Fruit fly (Drosophila melanogaster) whole organism, prepupa: ENCODE data around the gene CG12692.

Experiments used
- Blimp-1 ChIP-seq: fragments of 200-800 bp; sonication (Bioruptor generic); optimal IDR thresholded peaks from 3 replicates; lab custom pipeline; 2017; ENCODE audit warnings: missing biosample characterization, missing genetic modification characterization, mild to moderate bottlenecking, moderate library complexity, missing genetic modification reagents
- CG10631 ChIP-seq: fragments of 200-800 bp; sonication (Bioruptor generic); optimal IDR thresholded peaks from 2 replicates; lab custom pipeline; 2016; ENCODE audit warnings: missing biosample characterization, missing genetic modification characterization
- CG10669 ChIP-seq: fragments of 200-800 bp; sonication (Bioruptor generic); optimal IDR thresholded peaks from 3 replicates; lab custom pipeline; 2018; ENCODE audit warnings: missing biosample characterization, mild to moderate bottlenecking, missing genetic modification characterization, moderate library complexity
- CG11294 ChIP-seq: fragments of 200-800 bp; sonication (Bioruptor generic); IDR thresholded peaks from 2 replicates; pipeline ENCODE4 v1.3.6; 2022; ENCODE audit warnings: missing biosample characterization, missing genetic modification characterization
- CG11762 ChIP-seq: fragments of 200-800 bp; sonication (Bioruptor generic); optimal IDR thresholded peaks from 3 replicates; lab custom pipeline; 2016; ENCODE audit warnings: missing biosample characterization, missing genetic modification characterization; ENCODE audit not compliant: insufficient read depth
- CG11902 ChIP-seq: fragments of 200-800 bp; sonication (Bioruptor generic); optimal IDR thresholded peaks from 3 replicates; lab custom pipeline; 2016; ENCODE audit warnings: missing biosample characterization, missing genetic modification characterization
- CG15336 ChIP-seq: fragments of 200-800 bp; sonication (Bioruptor generic); IDR thresholded peaks from 2 replicates; pipeline ENCODE4 v1.3.6; 2022; ENCODE audit warnings: missing biosample characterization, missing genetic modification characterization
- CG1621 ChIP-seq: fragments of 200-800 bp; sonication (Bioruptor generic); optimal IDR thresholded peaks from 3 replicates; lab custom pipeline; 2018; ENCODE audit warnings: missing biosample characterization, mild to moderate bottlenecking, missing genetic modification characterization
- CG3032 ChIP-seq: fragments of 200-800 bp; optimal IDR thresholded peaks from 2 replicates; lab custom pipeline; 2019; ENCODE audit warnings: missing biosample characterization, mild to moderate bottlenecking, missing genetic modification characterization, moderate library complexity
- CG31627 ChIP-seq: fragments of 200-800 bp; sonication (Bioruptor generic); optimal IDR thresholded peaks from 3 replicates; lab custom pipeline; 2016; ENCODE audit warnings: missing biosample characterization, missing genetic modification characterization
- CG32006 ChIP-seq: fragments of 200-800 bp; sonication (Bioruptor generic); optimal IDR thresholded peaks from 3 replicates; lab custom pipeline; 2017; ENCODE audit warnings: missing biosample characterization, mild to moderate bottlenecking, missing genetic modification characterization
- CG34406 ChIP-seq: fragments of 200-800 bp; sonication (Bioruptor generic); optimal IDR thresholded peaks from 3 replicates; lab custom pipeline; 2016; ENCODE audit warnings: missing biosample characterization, missing genetic modification characterization
- CG3919 ChIP-seq: fragments of 200-800 bp; sonication (Bioruptor generic); optimal IDR thresholded peaks from 3 replicates; lab custom pipeline; 2016; ENCODE audit warnings: missing biosample characterization, missing genetic modification characterization
- CG4318 ChIP-seq: fragments of 200-800 bp; sonication (Bioruptor generic); optimal IDR thresholded peaks from 3 replicates; lab custom pipeline; 2017; ENCODE audit warnings: missing biosample characterization, mild to moderate bottlenecking, missing genetic modification characterization
- CG6163 ChIP-seq: fragments of 200-800 bp; sonication (Bioruptor generic); IDR thresholded peaks from 3 replicates; pipeline ENCODE4 v1.3.6; 2022; ENCODE audit warnings: missing biosample characterization, missing genetic modification characterization
- CG6792 ChIP-seq: fragments of 200-800 bp; sonication (Bioruptor generic); optimal IDR thresholded peaks from 3 replicates; lab custom pipeline; 2016; ENCODE audit warnings: missing biosample characterization, missing genetic modification characterization
- CG6808 ChIP-seq: fragments of 200-800 bp; sonication (Bioruptor generic); optimal IDR thresholded peaks from 3 replicates; lab custom pipeline; 2017; ENCODE audit warnings: missing biosample characterization, missing genetic modification characterization, mild to moderate bottlenecking, moderate library complexity, missing genetic modification reagents
- CG6854 ChIP-seq: fragments of 200-800 bp; sonication (Bioruptor generic); optimal IDR thresholded peaks from 2 replicates; lab custom pipeline; 2017; ENCODE audit warnings: missing biosample characterization, mild to moderate bottlenecking, missing genetic modification characterization
- CG8119 ChIP-seq: fragments of 200-800 bp; sonication (Bioruptor generic); IDR thresholded peaks from 3 replicates; pipeline ENCODE4 v1.3.6; 2022; ENCODE audit warnings: missing biosample characterization, missing genetic modification characterization
- CG8319 ChIP-seq: fragments of 200-800 bp; sonication (Bioruptor generic); optimal IDR thresholded peaks from 3 replicates; lab custom pipeline; 2016; ENCODE audit warnings: missing biosample characterization, missing genetic modification characterization
- Eip78C ChIP-seq: fragments of 200-800 bp; sonication (Bioruptor generic); peaks from one replicate; lab custom pipeline; 2016; ENCODE audit warnings: missing biosample characterization, missing genetic modification characterization
- Eip93F ChIP-seq: fragments of 200-800 bp; sonication (Bioruptor generic); optimal IDR thresholded peaks from 2 replicates; lab custom pipeline; 2016; ENCODE audit warnings: missing biosample characterization, mild to moderate bottlenecking, missing genetic modification characterization
- Ets21C ChIP-seq: fragments of 200-800 bp; sonication (Bioruptor generic); optimal IDR thresholded peaks from 3 replicates; lab custom pipeline; 2016; ENCODE audit warnings: missing biosample characterization, missing genetic modification characterization
- Gug ChIP-seq: fragments of 200-800 bp; sonication (Bioruptor generic); IDR thresholded peaks from 2 replicates; pipeline ENCODE4 v1.3.6; 2022; ENCODE audit warnings: missing biosample characterization, missing genetic modification characterization
- Hr4 ChIP-seq: fragments of 200-800 bp; sonication (Bioruptor generic); optimal IDR thresholded peaks from 3 replicates; lab custom pipeline; 2016; ENCODE audit warnings: missing biosample characterization, missing genetic modification characterization
- Lpt ChIP-seq: fragments of 200-800 bp; sonication (Bioruptor generic); optimal IDR thresholded peaks from 3 replicates; lab custom pipeline; 2016; ENCODE audit warnings: missing biosample characterization, missing genetic modification characterization
- OdsH ChIP-seq: fragments of 200-800 bp; sonication (Bioruptor generic); optimal IDR thresholded peaks from 3 replicates; lab custom pipeline; 2016; ENCODE audit warnings: missing biosample characterization, missing genetic modification characterization
- Smox ChIP-seq: fragments of 200-800 bp; sonication (Bioruptor generic); optimal IDR thresholded peaks from 3 replicates; lab custom pipeline; 2016; ENCODE audit warnings: missing biosample characterization, missing genetic modification characterization
- Sox102F ChIP-seq: fragments of 200-800 bp; sonication (Bioruptor generic); optimal IDR thresholded peaks from 2 replicates; lab custom pipeline; 2016; ENCODE audit warnings: missing biosample characterization, mild to moderate bottlenecking, missing genetic modification characterization
- achi ChIP-seq: fragments of 200-800 bp; sonication (Bioruptor generic); optimal IDR thresholded peaks from 3 replicates; lab custom pipeline; 2016; ENCODE audit warnings: missing biosample characterization, missing genetic modification characterization
- dac ChIP-seq: fragments of 200-800 bp; sonication (Bioruptor generic); optimal IDR thresholded peaks from 2 replicates; lab custom pipeline; 2017; ENCODE audit warnings: missing biosample characterization, mild to moderate bottlenecking, missing genetic modification characterization
- fkh ChIP-seq: fragments of 200-800 bp; sonication (Bioruptor generic); optimal IDR thresholded peaks from 3 replicates; lab custom pipeline; 2017; ENCODE audit warnings: missing biosample characterization, mild to moderate bottlenecking, missing genetic modification characterization, moderate library complexity
- net ChIP-seq: fragments of 200-800 bp; sonication (Bioruptor generic); optimal IDR thresholded peaks from 3 replicates; lab custom pipeline; 2016; ENCODE audit warnings: missing biosample characterization, missing genetic modification characterization
- salr ChIP-seq, 2 experiments: fragments of 200-800 bp; sonication (Bioruptor generic); optimal IDR thresholded peaks; 3 replicates each; lab custom pipeline; 2016 to 2018; ENCODE audit warnings: missing biosample characterization in 2 of 2, missing genetic modification characterization in 2 of 2, mild to moderate bottlenecking in 1 of 2
- svp ChIP-seq: fragments of 200-800 bp; sonication (Bioruptor generic); peaks from one replicate; lab custom pipeline; 2016; ENCODE audit warnings: missing biosample characterization, missing genetic modification characterization
- topi ChIP-seq: fragments of 200-800 bp; sonication (Bioruptor generic); optimal IDR thresholded peaks from 3 replicates; lab custom pipeline; 2016; ENCODE audit warnings: missing biosample characterization, missing genetic modification characterization

Gene CG12692

dm6 chrX:4277861-4278260 lies 24.3 kb downstream of the CG12692 start, which contains the start of gene CG15578:
CG15578 (minus strand) TSS chrX:4277961.
- TF ChIP-seq Lpt, result no peak
- TF ChIP-seq CG6854 (GFP tag; lab: Kevin White, UChicago), result no peak
- no peak for TF ChIP-seq Sox102F (GFP tag; lab: Kevin White, UChicago)
- no peak for TF ChIP-seq CG11294 (GFP tag; lab: Robert Waterston, UW)
- no peak for TF ChIP-seq CG1621 (tag; lab: Kevin White, UChicago)
- TF ChIP-seq CG34406, result no peak
- TF ChIP-seq CG8119 (GFP tag; lab: Robert Waterston, UW), result no peak
- TF ChIP-seq CG6163, result no peak
- no peak for TF ChIP-seq CG11902 (GFP tag; lab: Kevin White, UChicago)
- no peak for TF ChIP-seq CG3919 (GFP tag; lab: Kevin White, UChicago)
- no peak for TF ChIP-seq Ets21C (GFP tag; lab: Kevin White, UChicago)
- TF ChIP-seq, all 60 proteins: peak for 0

dm6 chrX:4276900-4277299 lies 25.2 kb downstream of the CG12692 start, which contains the start of gene CG15577:
CG15577 (minus strand) TSS chrX:4277000.
- TF ChIP-seq achi (GFP tag; lab: Kevin White, UChicago) (no peak), CG6792 (GFP tag; lab: Kevin White, UChicago) (no peak), CG3919 (GFP tag; lab: Kevin White, UChicago) (no peak), CG10669 (GFP tag; lab: Kevin White, UChicago) (no peak), CG15336 (no peak), Lpt (no peak), CG31627 (GFP tag; lab: Kevin White, UChicago) (no peak), Hr4 (GFP tag; lab: Kevin White, UChicago) (no peak), Eip78C (GFP tag; lab: Kevin White, UChicago) (no peak), CG11762 (GFP tag; lab: Kevin White, UChicago) (no peak), CG8319 (GFP tag; lab: Kevin White, UChicago) (no peak), topi (no peak)

dm6 chrX:4273499-4273898 lies 28.6 kb downstream of the CG12692 start:
- TF ChIP-seq dac (no peak), Ets21C (GFP tag; lab: Kevin White, UChicago) (no peak), Lpt (no peak), CG10631 (no peak), CG1621 (tag; lab: Kevin White, UChicago) (no peak), CG8319 (GFP tag; lab: Kevin White, UChicago) (no peak), Blimp-1 (GFP tag; lab: Kevin White, UChicago) (no peak), CG3032 (tag; lab: Kevin White, UChicago) (no peak), OdsH (GFP tag; lab: Kevin White, UChicago) (no peak), salr (GFP tag; optimal IDR thresholded peaks at IDR 0.05; lab: Kevin White, UChicago) (no peak), fkh (no peak), net (GFP tag; lab: Kevin White, UChicago) (no peak), CG4318 (no peak), Gug (no peak), CG6808 (GFP tag; lab: Kevin White, UChicago) (no peak), CG6163 (no peak)

- TF ChIP-seq topi (no peak), CG8319 (GFP tag; lab: Kevin White, UChicago) (no peak), svp (GFP tag; lab: Kevin White, UChicago) (peak; percentile 28), salr (GFP tag; optimal IDR thresholded peaks at IDR 0.05; lab: Kevin White, UChicago) (no peak)
Observed at dm6 chrX:4268401-4268800, 33.7 kb downstream of the CG12692 start, which contains the start of gene CG15572. CG15572 (plus strand) TSS chrX:4268701.

- TF ChIP-seq Smox (GFP tag; lab: Kevin White, UChicago) (no peak), CG32006 (GFP tag; lab: Kevin White, UChicago) (no peak), CG4318 (no peak), Eip93F (GFP tag; lab: Kevin White, UChicago) (no peak)
Observed at dm6 chrX:4265797-4266196, 36.3 kb downstream of the CG12692 start, which contains the start of gene CG12691. CG12691 (plus strand) TSS chrX:4266097.
